Worm (Caenorhabditis elegans) whole organism, L2 larva: Measurements from ENCODE around the gene grsp-2.

ENCODE experiments used
- C34F6.9 ChIP-seq: fragments of 150-350 bp; optimal IDR thresholded peaks from 2 replicates; lab custom pipeline; 2014; ENCODE audit warnings: missing biosample characterization, missing genetic modification characterization
- ZK546.5 ChIP-seq: sonication (generic microtip); optimal IDR thresholded peaks from 2 replicates; lab custom pipeline; 2017; ENCODE audit warnings: missing biosample characterization, missing genetic modification characterization
- ama-1 ChIP-seq: fragments of 150-350 bp; optimal IDR thresholded peaks from 2 replicates; lab custom pipeline; 2018; ENCODE audit warnings: inconsistent platforms
- blmp-1 ChIP-seq: sonication (generic microtip); optimal IDR thresholded peaks from 2 replicates; lab custom pipeline; 2017; ENCODE audit warnings: missing genetic modification characterization, mild to moderate bottlenecking, missing compliant biosample characterization, antibody characterized with exemption, moderate library complexity; ENCODE audit not compliant: insufficient read depth
- ceh-82 ChIP-seq: fragments of 150-350 bp; optimal IDR thresholded peaks from 2 replicates; lab custom pipeline; 2014; ENCODE audit warnings: missing biosample characterization, missing genetic modification characterization
- elt-3 ChIP-seq: sonication (generic microtip); optimal IDR thresholded peaks from 2 replicates; lab custom pipeline; 2017; ENCODE audit warnings: missing biosample characterization, missing genetic modification characterization
- lsy-2 ChIP-seq, 2 experiments: fragments of 150-350 bp in 1 of 2; sonication (generic microtip) in 1 of 2; optimal IDR thresholded peaks; 2 replicates each; lab custom pipeline; 2014 to 2017; ENCODE audit warnings: missing biosample characterization in 2 of 2, missing genetic modification characterization in 2 of 2
- nhr-25 ChIP-seq: fragments of 150-350 bp; sonication (generic microtip); optimal IDR thresholded peaks from 3 replicates; lab custom pipeline; 2014; ENCODE audit warnings: missing biosample characterization, missing genetic modification characterization
- nhr-77 ChIP-seq: fragments of 150-350 bp; optimal IDR thresholded peaks from 2 replicates; lab custom pipeline; 2014; ENCODE audit warnings: missing biosample characterization, missing genetic modification characterization
- snpc-4 ChIP-seq: fragments of 150-350 bp; optimal IDR thresholded peaks from 2 replicates; lab custom pipeline; 2014; ENCODE audit warnings: missing biosample characterization, missing genetic modification characterization
- unc-39 ChIP-seq: fragments of 150-350 bp; optimal IDR thresholded peaks from 2 replicates; lab custom pipeline; 2014; ENCODE audit warnings: missing biosample characterization, missing genetic modification characterization
- unc-62 ChIP-seq: fragments of 150-350 bp; optimal IDR thresholded peaks from 2 replicates; lab custom pipeline; 2014; ENCODE audit warnings: missing biosample characterization, missing genetic modification reagents, missing genetic modification characterization

DNA sequence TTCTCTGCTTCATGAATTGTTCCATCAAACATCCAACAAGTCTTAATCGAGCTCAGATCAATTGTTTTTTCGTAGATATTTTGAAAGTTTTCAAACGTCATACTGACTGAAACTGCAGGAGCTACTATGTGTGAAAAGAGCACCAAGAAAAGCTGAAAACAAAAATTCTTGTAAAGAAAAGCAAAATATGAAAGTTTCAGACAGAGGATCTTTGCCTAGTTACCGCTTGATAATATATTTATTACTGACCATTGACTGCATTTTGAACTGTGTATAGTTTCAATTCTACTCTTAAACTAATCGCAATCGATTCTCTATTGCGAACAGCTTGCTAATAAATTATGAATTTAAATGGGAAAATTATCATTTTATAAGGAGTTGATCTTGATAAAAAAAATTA, 17.9 kb upstream of the grsp-2 start, which contains the start of gene clec-182:
- TF ChIP-seq unc-39 (tag; lab: Kevin White, UChicago) (no peak), ceh-82 (tag; lab: Kevin White, UChicago) (no peak), snpc-4 (tag; lab: Kevin White, UChicago) (no peak), ama-1 (no peak), blmp-1 (tag; lab: Kevin White, UChicago) (no peak), ZK546.5 (no peak), nhr-77 (tag; lab: Kevin White, UChicago) (no peak), elt-3 (tag; lab: Kevin White, UChicago) (no peak), C34F6.9 (no peak), nhr-25 (tag; lab: Kevin White, UChicago) (no peak), unc-62 (GFP tag; lab: Kevin White, UChicago) (no peak), lsy-2 (tag; optimal IDR thresholded peaks at IDR 0.05; lab: Kevin White, UChicago) (no peak)
